Fruit fly (Drosophila melanogaster): Measurements from ENCODE around the gene Ada.

Gene Ada

DNA sequence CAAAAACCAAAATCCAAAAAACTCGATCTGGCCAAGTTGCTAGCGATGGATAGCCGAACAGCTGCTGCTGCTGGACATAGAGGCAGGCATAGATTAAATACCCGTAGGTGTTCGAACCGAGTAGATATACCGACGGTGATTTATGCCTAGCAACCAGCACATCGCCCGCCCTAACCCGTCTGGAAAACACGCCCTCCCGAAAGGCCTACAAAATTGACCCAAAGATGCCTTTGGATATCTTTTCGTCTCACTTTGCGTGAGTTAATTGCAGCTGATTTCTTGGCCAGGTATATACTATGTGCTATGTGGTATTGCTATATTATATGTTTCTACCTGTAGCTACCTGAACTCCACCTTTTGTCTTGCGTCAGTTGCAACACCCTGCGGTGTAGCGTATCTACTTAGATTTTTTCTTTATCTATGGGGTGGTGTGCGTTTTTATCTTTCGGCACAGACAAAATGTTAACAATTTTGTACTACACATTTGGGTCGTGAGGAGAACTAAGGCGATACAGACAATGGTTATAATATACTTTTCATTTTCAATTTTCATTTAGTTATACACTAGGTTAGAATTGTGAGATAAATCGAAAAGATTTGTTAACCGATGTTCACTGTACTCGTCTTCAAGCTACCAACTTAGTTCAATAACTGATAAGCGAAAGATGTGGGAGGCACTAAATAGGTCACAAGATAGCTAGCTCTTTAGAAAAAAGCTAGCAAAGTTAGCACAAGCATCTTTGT is 34.8 kb upstream of the Ada start:
- TF ChIP-seq sens (GFP tag) (peak; percentile 63), hth (optimal IDR thresholded peaks at IDR 0.05) (no peak), Rx (GFP tag; IDR thresholded peaks at IDR 0.05) (no peak), CG17912 (GFP tag; optimal IDR thresholded peaks at IDR 0.05) (no peak), kni (GFP tag; optimal IDR thresholded peaks at IDR 0.05) (peak; percentile 32), zen (tag; optimal IDR thresholded peaks at IDR 0.05) (peak; percentile 74), Chrac-16 (GFP tag; optimal IDR thresholded peaks at IDR 0.05) (no peak), Med (GFP tag) (peak; percentile 64), Kr (GFP tag; optimal IDR thresholded peaks at IDR 0.05) (peak; percentile 37), HHEX (GFP tag; optimal IDR thresholded peaks at IDR 0.05) (no peak), CG15479 (GFP tag; optimal IDR thresholded peaks at IDR 0.05) (peak; percentile 98), stwl (tag; optimal IDR thresholded peaks at IDR 0.05) (no peak), cad (GFP tag; optimal IDR thresholded peaks at IDR 0.05) (peak; percentile 59), tll (GFP tag; optimal IDR thresholded peaks at IDR 0.05) (peak in 1 of 2 experiments; percentile 95), E2f2 (GFP tag; IDR thresholded peaks at IDR 0.05) (no peak), CG8924 (tag; optimal IDR thresholded peaks at IDR 0.05) (peak; percentile 11), CG1602 (GFP tag; optimal IDR thresholded peaks at IDR 0.05) (no peak), grau (tag; optimal IDR thresholded peaks at IDR 0.05) (peak; percentile 50), CG2199 (GFP tag; IDR thresholded peaks at IDR 0.05) (peak; percentile 64; the same call in 1 of the 3 replicates), CG13894 (tag; optimal IDR thresholded peaks at IDR 0.05) (peak; percentile 27), gcm (GFP tag; optimal IDR thresholded peaks at IDR 0.05) (peak; percentile 3), CG10543 (GFP tag; optimal IDR thresholded peaks at IDR 0.05) (peak; percentile 3), pros (GFP tag; optimal IDR thresholded peaks at IDR 0.05) (peak; percentile 39), chm (GFP tag; IDR thresholded peaks at IDR 0.05) (0 out of 2 replicates have a peak, but pooled peaks have one; percentile 29), grn (GFP tag; optimal IDR thresholded peaks at IDR 0.05) (peak; percentile 11), CG12769 (tag; optimal IDR thresholded peaks at IDR 0.05) (peak; percentile 56), Dll (GFP tag; IDR thresholded peaks at IDR 0.05; ENCODE audit: partially characterized antibody) (0 out of 4 replicates have a peak, but pooled peaks have one; percentile 12)

DNA sequence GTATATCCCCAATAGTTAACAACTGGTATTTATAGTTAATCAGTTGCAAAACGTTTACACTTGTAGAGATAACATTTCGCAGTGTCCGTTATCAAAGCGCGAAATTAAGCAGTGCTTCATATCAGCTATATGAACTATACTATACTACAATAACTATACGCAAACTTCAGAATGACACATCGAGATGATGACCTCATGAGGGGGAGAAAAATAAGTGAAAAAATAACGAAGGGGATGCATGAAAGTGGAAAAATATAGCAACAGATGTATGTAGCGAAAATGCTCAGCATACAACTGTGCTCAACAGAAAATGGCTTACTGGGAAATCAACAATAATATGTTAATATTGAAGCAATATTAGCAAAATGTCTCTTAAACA is 34.2 kb upstream of the Ada start:
- no peak for TF ChIP-seq crc (GFP tag; optimal IDR thresholded peaks at IDR 0.05)
- TF ChIP-seq exex (tag; optimal IDR thresholded peaks at IDR 0.05) = peak; percentile 19

DNA sequence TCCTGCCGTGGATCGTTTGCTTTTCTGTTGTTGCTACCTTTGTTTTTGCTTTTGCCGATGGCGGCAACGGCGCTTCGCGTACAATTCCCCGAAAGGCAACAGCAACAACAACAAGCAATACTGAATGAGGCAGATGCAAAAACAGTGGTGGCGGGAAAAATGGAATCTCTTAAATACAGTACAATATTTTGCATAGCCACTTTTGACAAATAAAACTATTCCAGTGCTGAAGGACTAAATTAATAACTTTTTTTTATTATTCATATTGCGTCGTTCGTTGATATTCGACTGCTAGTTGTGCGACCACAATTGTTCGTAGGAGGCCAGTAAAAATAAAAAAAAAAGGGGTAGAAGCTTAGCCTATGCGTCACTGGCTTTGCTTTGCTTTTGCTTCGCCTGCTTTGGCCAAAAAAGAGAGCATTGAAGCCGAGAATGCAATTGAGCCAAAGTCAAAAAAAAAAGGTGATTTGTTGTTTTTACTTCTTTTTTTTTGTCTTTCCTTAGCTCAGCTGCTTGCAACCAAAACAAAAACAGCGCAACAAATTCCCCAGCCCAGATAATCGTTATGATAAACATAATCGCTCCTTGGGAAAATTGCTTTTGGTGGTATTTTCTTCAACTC is 33.1 kb upstream of the Ada start:
- TF ChIP-seq NFAT (GFP tag; IDR thresholded peaks at IDR 0.05) (peak; percentile 84), CG11723 (GFP tag; optimal IDR thresholded peaks at IDR 0.05) (peak; percentile 71), CG10209 (GFP tag; optimal IDR thresholded peaks at IDR 0.05) (peak; percentile 85), trem (tag; optimal IDR thresholded peaks at IDR 0.05) (peak; percentile 25), ssp (GFP tag; IDR thresholded peaks at IDR 0.05) (peak; percentile 78), ro (GFP tag; IDR thresholded peaks at IDR 0.05) (peak; percentile 65), CG4730 (GFP tag; IDR thresholded peaks at IDR 0.05) (peak; percentile 91), Hr3 (GFP tag; optimal IDR thresholded peaks at IDR 0.05) (peak; percentile 82), NC2α (GFP tag; optimal IDR thresholded peaks at IDR 0.05) (peak; percentile 59), CG4404 (GFP tag; IDR thresholded peaks at IDR 0.05) (peak; percentile 69), Atf3 (GFP tag; optimal IDR thresholded peaks at IDR 0.05) (peak; percentile 79), CG11560 (tag; IDR thresholded peaks at IDR 0.05) (peak; percentile 69; the same call in 2 of the 3 replicates), ftz-f1 (GFP tag; optimal IDR thresholded peaks at IDR 0.05) (peak; percentile 18), dan (GFP tag; IDR thresholded peaks at IDR 0.05) (no peak), HmgD (GFP tag; optimal IDR thresholded peaks at IDR 0.05) (peak; percentile 72), CG4707 (GFP tag; optimal IDR thresholded peaks at IDR 0.05) (peak; percentile 65), CG8281 (tag; optimal IDR thresholded peaks at IDR 0.05) (peak; percentile 70), CG14014 (GFP tag; IDR thresholded peaks at IDR 0.05) (peak; percentile 91), CG8478 (optimal IDR thresholded peaks at IDR 0.05) (no peak), Lpt (GFP tag; optimal IDR thresholded peaks at IDR 0.05) (no peak)
